Worm (Caenorhabditis elegans): ENCODE measurements around the gene Y62H9A.2.

ce11 chrX:11828661-11829060 is 49.3 kb downstream of the Y62H9A.2 start:
- TF ChIP-seq unc-39 (tag; optimal IDR thresholded peaks at IDR 0.05), result no peak
- TF ChIP-seq pha-4 (tag; optimal IDR thresholded peaks at IDR 0.05), result no peak
- TF ChIP-seq nhr-12 (tag; optimal IDR thresholded peaks at IDR 0.05), result no peak
- no peak for TF ChIP-seq nhr-28 (tag; optimal IDR thresholded peaks at IDR 0.05)
- TF ChIP-seq mab-5 (tag; optimal IDR thresholded peaks at IDR 0.05), result no peak
- no peak for TF ChIP-seq hlh-1 (tag; optimal IDR thresholded peaks at IDR 0.05)
- no peak for TF ChIP-seq unc-62 (GFP tag; optimal IDR thresholded peaks at IDR 0.05)
- no peak for TF ChIP-seq lin-13 (tag; optimal IDR thresholded peaks at IDR 0.05)
- no peak for TF ChIP-seq zip-8 (tag; optimal IDR thresholded peaks at IDR 0.05)
- no peak for TF ChIP-seq M03D4.4 (tag; optimal IDR thresholded peaks at IDR 0.05)
- no peak for TF ChIP-seq ces-1 (GFP tag; optimal IDR thresholded peaks at IDR 0.05)
